Fruit fly (Drosophila melanogaster) whole organism, adult: ENCODE results near the gene CG42324.

Source experiments
- CG11617 ChIP-seq: fragments of 200-800 bp; sonication (Bioruptor generic); optimal IDR thresholded peaks from 2 replicates; lab custom pipeline; 2017; ENCODE audit warnings: mild to moderate bottlenecking, missing biosample characterization, missing genetic modification reagents, missing genetic modification characterization
- CG12768 ChIP-seq: fragments of 200-800 bp; sonication (Bioruptor generic); optimal IDR thresholded peaks from 2 replicates; lab custom pipeline; 2017; ENCODE audit warnings: missing biosample characterization, missing genetic modification characterization, mild to moderate bottlenecking, moderate library complexity, missing genetic modification reagents
- CG14711 ChIP-seq: fragments of 200-800 bp; sonication (Bioruptor generic); optimal IDR thresholded peaks from 2 replicates; lab custom pipeline; 2018; ENCODE audit warnings: missing biosample characterization, mild to moderate bottlenecking, missing genetic modification characterization, moderate library complexity
- CG1620 ChIP-seq: fragments of 200-800 bp; sonication (Bioruptor generic); optimal IDR thresholded peaks from 2 replicates; lab custom pipeline; 2016; ENCODE audit warnings: missing biosample characterization, missing genetic modification characterization
- CG33017 ChIP-seq: fragments of 200-800 bp; sonication (Bioruptor generic); optimal IDR thresholded peaks from 2 replicates; lab custom pipeline; 2018; ENCODE audit warnings: missing biosample characterization, mild to moderate bottlenecking, missing genetic modification characterization, moderate library complexity
- CG5204 ChIP-seq: fragments of 200-800 bp; sonication (Bioruptor generic); optimal IDR thresholded peaks from 2 replicates; lab custom pipeline; 2016; ENCODE audit warnings: missing biosample characterization, missing genetic modification characterization
- CG7045 ChIP-seq: fragments of 200-800 bp; sonication (Bioruptor generic); optimal IDR thresholded peaks from 2 replicates; lab custom pipeline; 2017; ENCODE audit warnings: missing biosample characterization, mild to moderate bottlenecking, missing genetic modification characterization
- CG7101 ChIP-seq: fragments of 200-800 bp; sonication (Bioruptor generic); optimal IDR thresholded peaks from 2 replicates; lab custom pipeline; 2018; ENCODE audit warnings: missing biosample characterization, mild to moderate bottlenecking, missing genetic modification characterization, moderate library complexity
- Clk ChIP-seq: fragments of 200-800 bp; sonication (Bioruptor generic); optimal IDR thresholded peaks from 2 replicates; lab custom pipeline; 2017; ENCODE audit warnings: missing biosample characterization, missing genetic modification characterization
- Crg-1 ChIP-seq: fragments of 200-800 bp; sonication (Bioruptor generic); optimal IDR thresholded peaks from 2 replicates; lab custom pipeline; 2016; ENCODE audit warnings: missing biosample characterization, missing genetic modification characterization
- Hr96 ChIP-seq: fragments of 200-800 bp; sonication (Bioruptor generic); optimal IDR thresholded peaks from 2 replicates; lab custom pipeline; 2016; ENCODE audit warnings: missing biosample characterization, missing genetic modification characterization
- Mnt ChIP-seq: fragments of 200-800 bp; sonication (Bioruptor generic); optimal IDR thresholded peaks from 2 replicates; lab custom pipeline; 2016; ENCODE audit warnings: missing biosample characterization, mild to moderate bottlenecking, missing genetic modification characterization
- bab1 ChIP-seq: fragments of 200-800 bp; sonication (Bioruptor generic); optimal IDR thresholded peaks from 3 replicates; lab custom pipeline; 2019; ENCODE audit warnings: missing biosample characterization, mild to moderate bottlenecking, missing genetic modification characterization, moderate library complexity
- cic ChIP-seq: fragments of 200-800 bp; sonication (Bioruptor generic); optimal IDR thresholded peaks from 2 replicates; lab custom pipeline; 2017; ENCODE audit warnings: missing biosample characterization, mild to moderate bottlenecking, missing genetic modification characterization, moderate library complexity
- cnc ChIP-seq, 2 experiments: fragments of >200 bp; optimal IDR thresholded peaks; 2 replicates each; lab custom pipeline; 2017
- kay ChIP-seq: fragments of 200-800 bp; sonication (Bioruptor generic); peaks from one replicate; lab custom pipeline; 2016; ENCODE audit warnings: missing biosample characterization, missing genetic modification characterization, borderline replicate concordance
- ovo ChIP-seq: fragments of 200-800 bp; sonication (Bioruptor generic); optimal IDR thresholded peaks from 2 replicates; lab custom pipeline; 2016; ENCODE audit warnings: missing biosample characterization, missing genetic modification characterization
- pad ChIP-seq: fragments of 200-800 bp; sonication (Bioruptor generic); optimal IDR thresholded peaks from 3 replicates; lab custom pipeline; 2017; ENCODE audit warnings: missing biosample characterization, missing genetic modification characterization, mild to moderate bottlenecking, moderate library complexity, missing genetic modification reagents
- tj ChIP-seq: fragments of 200-800 bp; sonication (Bioruptor generic); optimal IDR thresholded peaks from 3 replicates; lab custom pipeline; 2017; ENCODE audit warnings: missing biosample characterization, mild to moderate bottlenecking, missing genetic modification characterization, moderate library complexity
- toe ChIP-seq: fragments of 200-800 bp; sonication (Bioruptor generic); optimal IDR thresholded peaks from 2 replicates; lab custom pipeline; 2016; ENCODE audit warnings: missing biosample characterization, missing genetic modification characterization

Gene CG42324

dm6 chr3L:3460402-3461027 is 11.7 kb upstream of the CG42324 start, which contains the start of gene eIF5B:
TSS of gene eIF5B (minus strand) at chr3L:3460977.
- TF ChIP-seq CG14711 (tag; lab: Kevin White, UChicago) (peak; percentile 22), Mnt (GFP tag; lab: Kevin White, UChicago) (peak; percentile 86), Hr96 (peak; percentile 52), CG1620 (peak; percentile 66), bab1 (GFP tag; lab: Kevin White, UChicago) (peak; percentile 70), CG12768 (peak; percentile 66), cic (no peak), ovo (GFP tag; lab: Kevin White, UChicago) (no peak), pad (GFP tag; lab: Kevin White, UChicago) (peak; percentile 16), toe (no peak), CG5204 (GFP tag; lab: Kevin White, UChicago) (no peak), CG11617 (peak; percentile 66), CG33017 (tag; lab: Kevin White, UChicago) (peak; percentile 56), CG7101 (tag; lab: Kevin White, UChicago) (peak; percentile 47), cnc (optimal IDR thresholded peaks at IDR 0.05; lab: Kevin White, UChicago) (no peak), Crg-1 (peak; percentile 53), CG7045 (peak; percentile 27), kay (peak; percentile 76), Clk (peak; percentile 7), tj (GFP tag; lab: Kevin White, UChicago) (peak; percentile 49)

- no peak for TF ChIP-seq CG7101 (tag; lab: Kevin White, UChicago)
- no peak for TF ChIP-seq toe
- no peak for TF ChIP-seq Hr96
- no peak for TF ChIP-seq bab1 (GFP tag; lab: Kevin White, UChicago)
- no peak for TF ChIP-seq cic
- TF ChIP-seq CG12768 = no peak
- TF ChIP-seq CG11617 = no peak
- no peak for TF ChIP-seq pad (GFP tag; lab: Kevin White, UChicago)
- TF ChIP-seq CG14711 (tag; lab: Kevin White, UChicago) = no peak
- TF ChIP-seq Mnt (GFP tag; lab: Kevin White, UChicago) = no peak
These were observed 11.1 kb upstream of the CG42324 start, which contains the start of the genes CG46463 and armi for dm6 chr3L:3461119-3461518. TSS of gene CG46463 (plus strand) at chr3L:3461315. TSS of gene armi (plus strand) at chr3L:3461317.

dm6 chr3L:3461557-3462414 is 10.5 kb upstream of the CG42324 start:
- TF ChIP-seq cnc (optimal IDR thresholded peaks at IDR 0.05; lab: Kevin White, UChicago) = no peak
- peak; percentile 98 for TF ChIP-seq pad (GFP tag; lab: Kevin White, UChicago)
- peak; percentile 97 for TF ChIP-seq tj (GFP tag; lab: Kevin White, UChicago)
- no peak for TF ChIP-seq CG12768
- TF ChIP-seq CG11617 = no peak
- no peak for TF ChIP-seq Crg-1
- TF ChIP-seq Clk = no peak
- peak; percentile 64 for TF ChIP-seq ovo (GFP tag; lab: Kevin White, UChicago)
- TF ChIP-seq Hr96 = no peak
- no peak for TF ChIP-seq CG5204 (GFP tag; lab: Kevin White, UChicago)

dm6 chr3L:3466200-3466599 is 6.0 kb upstream of the CG42324 start, which contains the start of gene CycJ:
TSS of gene CycJ (plus strand) at chr3L:3466428.
- TF ChIP-seq pad (GFP tag; lab: Kevin White, UChicago) = peak; percentile 9
- peak; percentile 41 for TF ChIP-seq ovo (GFP tag; lab: Kevin White, UChicago)
- peak; percentile 16 for TF ChIP-seq bab1 (GFP tag; lab: Kevin White, UChicago)
- no peak for TF ChIP-seq CG33017 (tag; lab: Kevin White, UChicago)

dm6 chr3L:3469709-3470108 is 2.5 kb upstream of the CG42324 start:
- TF ChIP-seq cic = peak; percentile 46
- peak; percentile 31 for TF ChIP-seq CG7045
- no peak for TF ChIP-seq CG7101 (tag; lab: Kevin White, UChicago)

dm6 chr3L:3471174-3471573 is 1.1 kb upstream of the CG42324 start, which contains the start of gene CG14971:
TSS of gene CG14971 (minus strand) at chr3L:3471309.
- no peak for TF ChIP-seq tj (GFP tag; lab: Kevin White, UChicago)
- peak; percentile 39 for TF ChIP-seq CG14711 (tag; lab: Kevin White, UChicago)
- TF ChIP-seq Mnt (GFP tag; lab: Kevin White, UChicago) = peak; percentile 43
- no peak for TF ChIP-seq CG12768
- no peak for TF ChIP-seq kay
- TF ChIP-seq cnc (optimal IDR thresholded peaks at IDR 0.05; lab: Kevin White, UChicago) = no peak
- peak; percentile 29 for TF ChIP-seq pad (GFP tag; lab: Kevin White, UChicago)
- peak; percentile 18 for TF ChIP-seq CG33017 (tag; lab: Kevin White, UChicago)
- TF ChIP-seq Clk = no peak
- TF ChIP-seq cic = peak; percentile 21
- peak; percentile 39 for TF ChIP-seq CG1620
- peak; percentile 51 for TF ChIP-seq Crg-1
- TF ChIP-seq toe = no peak
- TF ChIP-seq CG7045 = peak; percentile 42
- TF ChIP-seq bab1 (GFP tag; lab: Kevin White, UChicago) = peak; percentile 66
- TF ChIP-seq CG5204 (GFP tag; lab: Kevin White, UChicago) = no peak
- no peak for TF ChIP-seq CG11617
- TF ChIP-seq CG7101 (tag; lab: Kevin White, UChicago) = peak; percentile 32
- TF ChIP-seq Hr96 = no peak
- TF ChIP-seq ovo (GFP tag; lab: Kevin White, UChicago) = no peak
